Worm (Caenorhabditis elegans) whole organism, L4 larva: ENCODE data around the gene C13A2.6.

Source experiments
- D1046.2 ChIP-seq: fragments of 200-800 bp; sonication (Bioruptor generic); IDR thresholded peaks from 2 replicates; pipeline ENCODE4 v1.3.6; 2022; ENCODE audit warnings: missing genetic modification characterization, missing compliant biosample characterization
- F26F4.8 ChIP-seq: fragments of 200-800 bp; sonication (Bioruptor generic); conservative IDR thresholded peaks from 2 replicates; pipeline ENCODE4 v1.3.6; 2022; ENCODE audit warnings: missing genetic modification characterization, missing compliant biosample characterization
- F44E2.7 ChIP-seq: fragments of 200-800 bp; sonication (Bioruptor generic); IDR thresholded peaks from 2 replicates; pipeline ENCODE4 v2.1.2; 2022; ENCODE audit warnings: missing genetic modification characterization, missing compliant biosample characterization
- F49E8.2 ChIP-seq: sonication (generic microtip); optimal IDR thresholded peaks from 2 replicates; lab custom pipeline; 2016; ENCODE audit warnings: missing compliant biosample characterization, mild to moderate bottlenecking, missing genetic modification characterization, borderline replicate concordance
- Y105C5A.15 ChIP-seq: fragments of 200-800 bp; sonication (Bioruptor generic); IDR thresholded peaks from 2 replicates; pipeline ENCODE4 v1.3.6; 2022; ENCODE audit warnings: missing genetic modification characterization, missing compliant biosample characterization
- Y48G9A.11 ChIP-seq: fragments of 200-800 bp; sonication (Bioruptor generic); IDR thresholded peaks from 2 replicates; pipeline ENCODE4 v1.3.6; 2022; ENCODE audit warnings: missing genetic modification reagents, missing genetic modification characterization, missing compliant biosample characterization
- aha-1 ChIP-seq: fragments of 150-350 bp; peaks from one replicate; lab custom pipeline; 2014; ENCODE audit warnings: missing biosample characterization, missing genetic modification characterization
- ceh-32 ChIP-seq: sonication (generic microtip); optimal IDR thresholded peaks from 2 replicates; lab custom pipeline; 2016; ENCODE audit warnings: mild to moderate bottlenecking, missing genetic modification characterization, missing compliant biosample characterization; ENCODE audit not compliant: poor library complexity
- ceh-62 ChIP-seq: sonication (generic microtip); optimal IDR thresholded peaks from 2 replicates; lab custom pipeline; 2017; ENCODE audit warnings: missing biosample characterization, missing genetic modification characterization
- ceh-82 ChIP-seq: sonication (generic microtip); optimal IDR thresholded peaks from 2 replicates; lab custom pipeline; 2017; ENCODE audit warnings: missing biosample characterization, missing genetic modification characterization
- cey-2 ChIP-seq: sonication (generic microtip); optimal IDR thresholded peaks from 3 replicates; lab custom pipeline; 2017; ENCODE audit warnings: missing genetic modification characterization, mild to moderate bottlenecking, missing compliant biosample characterization, antibody characterized with exemption, borderline replicate concordance; ENCODE audit not compliant: insufficient read depth
- ctbp-1 ChIP-seq: fragments of 200-800 bp; sonication (Bioruptor generic); IDR thresholded peaks from 2 replicates; pipeline ENCODE4 v1.3.6; 2022; ENCODE audit warnings: missing genetic modification reagents, missing genetic modification characterization, missing compliant biosample characterization
- daf-12 ChIP-seq: fragments of 150-350 bp; optimal IDR thresholded peaks from 2 replicates; lab custom pipeline; 2014; ENCODE audit warnings: missing biosample characterization, missing genetic modification reagents, missing genetic modification characterization
- daf-19 ChIP-seq: fragments of 200-800 bp; sonication (Bioruptor generic); conservative IDR thresholded peaks from 2 replicates; pipeline ENCODE4 v1.3.6; 2022; ENCODE audit warnings: missing genetic modification characterization, missing compliant biosample characterization
- dmd-8 ChIP-seq: fragments of 200-800 bp; sonication (Bioruptor generic); IDR thresholded peaks from 2 replicates; pipeline ENCODE4 v1.3.6; 2022; ENCODE audit warnings: missing genetic modification characterization, missing compliant biosample characterization
- dve-1 ChIP-seq: sonication (generic microtip); optimal IDR thresholded peaks from 2 replicates; lab custom pipeline; 2017; ENCODE audit warnings: antibody characterized with exemption, mild to moderate bottlenecking, missing genetic modification characterization, missing compliant biosample characterization; ENCODE audit not compliant: insufficient read depth
- egl-27 ChIP-seq: sonication (generic microtip); optimal IDR thresholded peaks from 3 replicates; lab custom pipeline; 2017; ENCODE audit warnings: missing biosample characterization, missing genetic modification reagents, missing genetic modification characterization
- egl-43 ChIP-seq: fragments of 200-800 bp; sonication (Bioruptor generic); IDR thresholded peaks from 2 replicates; pipeline ENCODE4 v1.3.6; 2022; ENCODE audit warnings: missing genetic modification reagents, missing genetic modification characterization, missing compliant biosample characterization
- gei-8 ChIP-seq: fragments of 200-800 bp; sonication (Bioruptor generic); optimal IDR thresholded peaks from 2 replicates; lab custom pipeline; 2018; ENCODE audit warnings: mild to moderate bottlenecking, missing genetic modification characterization, missing compliant biosample characterization
- hmg-1.1 ChIP-seq: fragments of 200-800 bp; sonication (Bioruptor generic); IDR thresholded peaks from 2 replicates; pipeline ENCODE4 v1.3.6; 2022; ENCODE audit warnings: missing genetic modification reagents, missing genetic modification characterization, missing compliant biosample characterization
- lim-7 ChIP-seq: fragments of 200-800 bp; sonication (Bioruptor generic); IDR thresholded peaks from 2 replicates; pipeline ENCODE4 v1.3.6; 2022; ENCODE audit warnings: missing genetic modification characterization, missing compliant biosample characterization
- lin-38 ChIP-seq: fragments of 200-800 bp; sonication (Bioruptor generic); IDR thresholded peaks from 2 replicates; pipeline ENCODE4 v1.3.6; 2022; ENCODE audit warnings: missing genetic modification reagents, missing genetic modification characterization, missing compliant biosample characterization
- lin-39 ChIP-seq: fragments of 150-350 bp; optimal IDR thresholded peaks from 2 replicates; lab custom pipeline; 2014; ENCODE audit warnings: missing biosample characterization, missing genetic modification reagents, missing genetic modification characterization
- madf-5 ChIP-seq, 2 experiments: fragments of 200-800 bp; sonication (Bioruptor generic); IDR thresholded peaks; 2 replicates each; pipeline ENCODE4 v1.3.6; 2022; ENCODE audit warnings: missing compliant biosample characterization in 2 of 2, missing genetic modification characterization in 2 of 2
- madf-9 ChIP-seq: fragments of 200-800 bp; sonication (Bioruptor generic); conservative IDR thresholded peaks from 2 replicates; pipeline ENCODE4 v1.3.6; 2022; ENCODE audit warnings: missing genetic modification reagents, missing genetic modification characterization, missing compliant biosample characterization
- mxl-2 ChIP-seq: fragments of 200-800 bp; sonication (Bioruptor generic); conservative IDR thresholded peaks from 2 replicates; pipeline ENCODE4 v1.3.6; 2022; ENCODE audit warnings: missing genetic modification reagents, missing genetic modification characterization, missing compliant biosample characterization
- nhr-10 ChIP-seq: fragments of 150-350 bp; optimal IDR thresholded peaks from 2 replicates; lab custom pipeline; 2014; ENCODE audit warnings: missing biosample characterization, missing genetic modification characterization
- nhr-111 ChIP-seq: fragments of 200-800 bp; sonication (Bioruptor generic); optimal IDR thresholded peaks from 2 replicates; lab custom pipeline; 2018; ENCODE audit warnings: mild to moderate bottlenecking, missing genetic modification characterization, missing compliant biosample characterization
- nhr-237 ChIP-seq: sonication (generic microtip); optimal IDR thresholded peaks from 2 replicates; lab custom pipeline; 2017; ENCODE audit warnings: missing biosample characterization, missing genetic modification characterization
- nhr-41 ChIP-seq: fragments of 200-800 bp; sonication (Bioruptor generic); IDR thresholded peaks from 2 replicates; pipeline ENCODE4 v1.3.6; 2022; ENCODE audit warnings: missing genetic modification reagents, missing genetic modification characterization, missing compliant biosample characterization
- nhr-6 ChIP-seq: fragments of 150-350 bp; optimal IDR thresholded peaks from 2 replicates; lab custom pipeline; 2014; ENCODE audit warnings: missing biosample characterization, missing genetic modification characterization
- nhr-77 ChIP-seq: fragments of 150-350 bp; optimal IDR thresholded peaks from 2 replicates; lab custom pipeline; 2014; ENCODE audit warnings: missing biosample characterization, missing genetic modification characterization
- php-3 ChIP-seq: fragments of 200-800 bp; sonication (Bioruptor generic); IDR thresholded peaks from 2 replicates; pipeline ENCODE4 v1.3.6; 2022; ENCODE audit warnings: missing genetic modification reagents, missing genetic modification characterization, missing compliant biosample characterization
- pqm-1 ChIP-seq: sonication (generic microtip); optimal IDR thresholded peaks from 2 replicates; lab custom pipeline; 2017; ENCODE audit warnings: missing biosample characterization, missing genetic modification characterization
- set-16 ChIP-seq: fragments of 200-800 bp; sonication (Bioruptor generic); IDR thresholded peaks from 2 replicates; pipeline ENCODE4 v1.3.6; 2022; ENCODE audit warnings: missing genetic modification reagents, missing genetic modification characterization, missing compliant biosample characterization
- snpc-4 ChIP-seq: fragments of 150-350 bp; optimal IDR thresholded peaks from 2 replicates; lab custom pipeline; 2014; ENCODE audit warnings: missing biosample characterization, missing genetic modification characterization
- spr-1 ChIP-seq: sonication (generic microtip); optimal IDR thresholded peaks from 2 replicates; lab custom pipeline; 2016; ENCODE audit warnings: mild to moderate bottlenecking, missing genetic modification characterization, missing compliant biosample characterization
- spr-3 ChIP-seq: fragments of 200-800 bp; sonication (Bioruptor generic); optimal IDR thresholded peaks from 2 replicates; lab custom pipeline; 2018; ENCODE audit warnings: mild to moderate bottlenecking, missing genetic modification characterization, missing compliant biosample characterization
- tag-97 ChIP-seq: fragments of 200-800 bp; sonication (Bioruptor generic); IDR thresholded peaks from 2 replicates; pipeline ENCODE4 v1.3.6; 2022; ENCODE audit warnings: missing genetic modification characterization, missing compliant biosample characterization
- tra-1 ChIP-seq: fragments of 200-800 bp; sonication (Bioruptor generic); IDR thresholded peaks from 2 replicates; pipeline ENCODE4 v1.3.6; 2022; ENCODE audit warnings: missing genetic modification reagents, missing genetic modification characterization, missing compliant biosample characterization
- zag-1 ChIP-seq: fragments of 150-350 bp; optimal IDR thresholded peaks from 2 replicates; lab custom pipeline; 2014; ENCODE audit warnings: missing biosample characterization, missing genetic modification characterization
- zfp-2 ChIP-seq: sonication (generic microtip); optimal IDR thresholded peaks from 2 replicates; lab custom pipeline; 2016; ENCODE audit warnings: mild to moderate bottlenecking, missing genetic modification characterization, missing compliant biosample characterization
- zip-11 ChIP-seq: fragments of 200-800 bp; sonication (Bioruptor generic); IDR thresholded peaks from 2 replicates; pipeline ENCODE4 v1.3.6; 2022; ENCODE audit warnings: missing genetic modification characterization, missing compliant biosample characterization
- zip-2 ChIP-seq: fragments of 150-350 bp; optimal IDR thresholded peaks from 2 replicates; lab custom pipeline; 2014; ENCODE audit warnings: missing biosample characterization, missing genetic modification characterization

The C13A2.6 gene

ce11 chrV:7230847-7231246 lies 38.7 kb upstream of the C13A2.6 start, which contains the start of the genes gei-6 and krr-1 (continued):
- TF ChIP-seq lim-7 (GFP tag; lab: Robert Waterston, UW) (no peak), egl-43 (0 out of 2 replicates have a peak, but pooled peaks have one; percentile 33), tag-97 (GFP tag; lab: Robert Waterston, UW) (no peak), egl-27 (tag; lab: Kevin White, UChicago) (no peak), ceh-82 (no peak), madf-5 (GFP tag; IDR thresholded peaks at IDR 0.05; lab: Robert Waterston, UW) (no peak)

DNA sequence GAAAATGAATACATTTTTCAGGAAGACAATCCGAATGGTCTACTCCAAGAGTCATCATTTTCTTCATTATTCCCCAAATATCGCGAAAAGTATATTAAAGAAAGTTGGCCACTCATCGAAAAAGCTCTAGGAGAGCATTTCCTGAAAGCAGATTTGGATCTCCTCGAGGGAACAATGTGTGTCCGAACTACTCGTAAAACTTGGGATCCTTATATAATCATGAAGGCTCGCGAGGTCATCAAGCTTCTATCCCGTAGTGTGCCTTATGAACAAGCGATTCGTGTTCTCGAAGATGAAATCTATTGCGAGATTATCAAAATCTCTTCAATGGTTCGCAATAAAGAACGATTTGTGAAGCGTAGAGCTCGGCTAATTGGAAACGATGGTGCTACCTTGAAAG lies 38.0 kb upstream of the C13A2.6 start:
- TF ChIP-seq spr-1 (tag; lab: Kevin White, UChicago): no peak
- no peak for TF ChIP-seq spr-3 (GFP tag; lab: Kevin White, UChicago)
- peak; percentile 95 for TF ChIP-seq aha-1
- TF ChIP-seq tra-1 (GFP tag; lab: Robert Waterston, UW): no peak
- TF ChIP-seq zag-1 (tag; lab: Kevin White, UChicago): no peak
- no peak for TF ChIP-seq D1046.2 (GFP tag; lab: Robert Waterston, UW)
- TF ChIP-seq zip-2 (tag; lab: Kevin White, UChicago): no peak
- TF ChIP-seq, all 104 proteins: peak for 1

- no peak for TF ChIP-seq F26F4.8 (GFP tag; lab: Robert Waterston, UW)
- TF ChIP-seq spr-3 (GFP tag; lab: Kevin White, UChicago): no peak
- TF ChIP-seq zip-11 (GFP tag; lab: Robert Waterston, UW): no peak
- no peak for TF ChIP-seq nhr-111 (GFP tag; lab: Kevin White, UChicago)
- no peak for TF ChIP-seq pqm-1 (tag; lab: Kevin White, UChicago)
- no peak for TF ChIP-seq hmg-1.1 (GFP tag; lab: Robert Waterston, UW)
- TF ChIP-seq F44E2.7 (GFP tag; lab: Robert Waterston, UW): no peak
- no peak for TF ChIP-seq daf-12 (tag; lab: Kevin White, UChicago)
- no peak for TF ChIP-seq F49E8.2 (tag; lab: Kevin White, UChicago)
- no peak for TF ChIP-seq madf-5 (GFP tag; IDR thresholded peaks at IDR 0.05; lab: Robert Waterston, UW)
Measured at ce11 chrV:7234726-7235125, 34.8 kb upstream of the C13A2.6 start, which contains the start of gene C05C8.5. TSS of gene C05C8.5 (minus strand) at chrV:7234826.

ce11 chrV:7236694-7237093 lies 32.8 kb upstream of the C13A2.6 start:
- TF ChIP-seq aha-1 (peak; percentile 54), lin-38 (GFP tag; lab: Robert Waterston, UW) (no peak)
- TF ChIP-seq, all 104 proteins: peak for 1

- TF ChIP-seq hmg-1.1 (GFP tag; lab: Robert Waterston, UW): no peak
- no peak for TF ChIP-seq ctbp-1 (GFP tag; lab: Robert Waterston, UW)
- no peak for TF ChIP-seq Y105C5A.15
- no peak for TF ChIP-seq nhr-111 (GFP tag; lab: Kevin White, UChicago)
- TF ChIP-seq nhr-237 (tag; lab: Kevin White, UChicago): no peak
- TF ChIP-seq tag-97 (GFP tag; lab: Robert Waterston, UW): no peak
- no peak for TF ChIP-seq ceh-62 (tag; lab: Kevin White, UChicago)
- TF ChIP-seq set-16 (GFP tag; lab: Robert Waterston, UW): no peak
- TF ChIP-seq cey-2 (tag; lab: Kevin White, UChicago): no peak
- TF ChIP-seq zfp-2 (tag; lab: Kevin White, UChicago): no peak
- TF ChIP-seq daf-19: no peak
Measured at ce11 chrV:7237094-7237132, 32.6 kb upstream of the C13A2.6 start, which contains the start of gene hpo-9. TSS of gene hpo-9 (minus strand) at chrV:7237130.

DNA sequence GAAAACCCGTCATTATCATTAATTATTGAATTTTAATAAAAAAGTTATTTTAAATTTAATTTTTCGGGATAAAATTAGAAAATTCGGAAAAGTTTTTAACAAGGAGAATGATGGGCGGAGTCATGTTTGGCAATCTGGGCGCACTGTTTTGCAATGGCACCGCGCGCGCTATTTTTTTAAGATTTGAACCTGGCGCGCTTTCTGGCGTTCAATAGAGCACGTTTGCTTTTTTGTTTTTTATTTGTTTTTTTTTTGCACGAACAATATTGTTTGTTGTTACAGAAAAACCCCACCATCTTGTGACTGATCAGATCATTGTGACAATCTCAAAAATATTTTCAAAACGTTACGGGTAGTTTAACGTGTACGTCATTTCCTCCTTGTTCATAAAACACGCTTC lies 32.4 kb upstream of the C13A2.6 start, which contains the start of gene hyls-1:
hyls-1 (plus strand) TSS at position 249 of the 400 bp plus-strand sequence.
- no peak for TF ChIP-seq nhr-41 (GFP tag; lab: Robert Waterston, UW)
- no peak for TF ChIP-seq nhr-10 (tag; lab: Kevin White, UChicago)
- TF ChIP-seq Y105C5A.15: no peak
- no peak for TF ChIP-seq php-3 (GFP tag; lab: Robert Waterston, UW)
- TF ChIP-seq ceh-32 (tag; lab: Kevin White, UChicago): no peak
- TF ChIP-seq snpc-4 (tag; lab: Kevin White, UChicago): no peak
- peak; percentile 84 for TF ChIP-seq nhr-6 (tag; lab: Kevin White, UChicago)
- no peak for TF ChIP-seq lin-39
- TF ChIP-seq gei-8 (GFP tag; lab: Kevin White, UChicago): no peak
- no peak for TF ChIP-seq dmd-8 (GFP tag; lab: Robert Waterston, UW)
- TF ChIP-seq egl-27 (tag; lab: Kevin White, UChicago): peak; percentile 32
- no peak for TF ChIP-seq Y48G9A.11 (GFP tag; lab: Robert Waterston, UW)
- TF ChIP-seq zfp-2 (tag; lab: Kevin White, UChicago): peak; percentile 27
- TF ChIP-seq dve-1 (tag; lab: Kevin White, UChicago): peak; percentile 88
- peak; percentile 58 for TF ChIP-seq spr-1 (tag; lab: Kevin White, UChicago)
- TF ChIP-seq mxl-2 (GFP tag; lab: Robert Waterston, UW): no peak
- TF ChIP-seq madf-9: no peak
- peak; percentile 71 for TF ChIP-seq nhr-77 (tag; lab: Kevin White, UChicago)
